Worm (Caenorhabditis elegans): ENCODE data around the gene bus-5.
A peak's percentile ranks its signal among the peaks of the same experiment; 100 is the strongest.

The bus-5 gene

DNA sequence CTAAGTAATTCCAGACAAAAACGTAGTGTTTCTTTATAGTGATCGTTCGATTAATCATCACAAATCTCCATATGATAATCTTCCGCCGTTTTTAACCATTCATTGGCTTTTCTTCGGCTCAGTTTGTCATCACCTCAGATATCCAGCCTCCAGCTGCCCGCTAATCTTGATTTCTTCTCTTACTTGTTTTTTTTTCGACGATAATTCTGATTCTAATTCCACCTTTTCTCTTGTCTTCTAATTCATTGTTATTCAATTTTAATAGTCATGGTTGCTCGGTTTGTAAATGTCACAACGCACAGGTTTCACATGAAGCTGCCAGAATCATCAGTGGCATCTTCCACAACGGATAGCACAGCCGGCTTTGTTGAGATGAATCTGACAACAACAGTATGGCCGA lies 33.4 kb downstream of the bus-5 start, which contains the start of gene F49H12.4:
Gene F49H12.4 (plus strand): TSS at position 301 of the 400 bp plus-strand sequence.
- no peak for TF ChIP-seq mdl-1 (tag; optimal IDR thresholded peaks at IDR 0.05)
- peak; percentile 44 for TF ChIP-seq aha-1 (tag)

DNA sequence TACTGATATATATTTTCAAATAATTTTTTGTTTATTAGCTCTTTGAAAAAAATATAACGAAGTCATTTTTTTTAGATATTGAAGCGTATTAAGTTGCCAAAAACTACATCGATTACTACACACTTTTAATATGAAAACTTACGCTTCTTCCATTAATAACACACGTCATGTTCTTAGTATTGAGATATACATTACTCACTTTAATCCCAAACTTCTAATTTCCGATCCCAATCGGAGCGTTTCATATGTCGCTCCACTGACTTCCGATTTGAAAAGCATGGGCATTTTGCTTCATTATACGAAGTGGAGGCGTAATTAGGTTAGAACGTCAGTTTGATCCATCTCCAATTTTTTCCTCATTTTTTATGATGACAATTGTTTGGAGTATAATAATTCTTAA lies 34.1 kb downstream of the bus-5 start:
- TF ChIP-seq F49E8.2 (tag; optimal IDR thresholded peaks at IDR 0.05; ENCODE audit: borderline replicate concordance) (no peak), aha-1 (tag) (peak; percentile 89), nhr-25 (tag; optimal IDR thresholded peaks at IDR 0.05; ENCODE audit: borderline replicate concordance, insufficient read depth) (no peak), daf-12 (tag; optimal IDR thresholded peaks at IDR 0.05) (no peak), ces-1 (GFP tag; optimal IDR thresholded peaks at IDR 0.05) (no peak)

DNA sequence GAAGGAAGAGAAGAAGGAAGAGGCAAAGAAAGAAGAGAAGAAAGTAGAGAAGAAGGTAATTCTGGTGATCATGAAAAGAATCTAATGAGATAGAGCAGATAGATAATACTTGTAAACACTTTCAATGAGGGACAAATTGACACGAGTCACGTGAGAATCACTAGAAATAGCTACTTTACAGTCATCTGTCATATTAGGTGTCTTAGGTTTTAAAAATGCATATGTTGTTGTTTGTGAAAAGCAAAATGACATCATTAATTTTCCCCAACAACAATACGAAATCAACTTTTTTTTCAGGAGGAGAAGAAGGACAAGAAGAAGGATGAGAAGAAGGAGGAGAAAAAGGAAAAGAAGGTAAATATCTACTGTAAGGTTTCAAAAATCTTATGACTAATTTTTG lies 37.7 kb downstream of the bus-5 start:
- TF ChIP-seq madf-9 (GFP tag; conservative IDR thresholded peaks at IDR 0.05), result no peak
- no peak for TF ChIP-seq dmd-9 (GFP tag; IDR thresholded peaks at IDR 0.05)
- TF ChIP-seq hlh-30 (tag; optimal IDR thresholded peaks at IDR 0.05; ENCODE audit: insufficient read depth), result peak; percentile 30
- TF ChIP-seq unc-62 (GFP tag; optimal IDR thresholded peaks at IDR 0.05 in 1 of 2), result peak in 1 of 2 experiments; percentile 36
- no peak for TF ChIP-seq unc-62 (tag; optimal IDR thresholded peaks at IDR 0.05)
- no peak for TF ChIP-seq nhr-11 (tag; optimal IDR thresholded peaks at IDR 0.05)
- no peak for TF ChIP-seq spr-3 (GFP tag; optimal IDR thresholded peaks at IDR 0.05)

DNA sequence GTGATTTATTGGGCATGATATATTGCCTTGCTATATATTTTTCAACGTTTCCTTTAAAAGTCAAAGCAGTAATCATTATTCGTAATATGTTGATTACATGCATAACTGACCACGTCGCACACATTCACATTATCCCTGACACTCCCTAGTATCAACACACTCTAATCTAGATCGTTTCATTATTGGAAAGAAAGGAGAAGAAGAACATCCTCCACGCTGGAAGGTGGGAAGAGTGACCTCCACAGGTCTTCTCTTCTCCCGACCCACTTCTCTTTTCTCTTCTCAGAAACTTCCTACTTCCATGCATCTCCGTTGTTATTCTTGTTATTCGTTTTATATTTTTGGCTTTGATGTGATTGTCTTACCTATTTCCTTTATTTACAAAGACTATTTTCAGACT lies 38.8 kb downstream of the bus-5 start, which contains the start of gene txdc-12.2:
Gene txdc-12.2 (plus strand): TSS at position 396 of the 400 bp plus-strand sequence.
- TF ChIP-seq ceh-44 (GFP tag; IDR thresholded peaks at IDR 0.05), result no peak
- no peak for TF ChIP-seq unc-130 (GFP tag; optimal IDR thresholded peaks at IDR 0.05)
- no peak for TF ChIP-seq attf-4 (tag; optimal IDR thresholded peaks at IDR 0.05)
- no peak for TF ChIP-seq T20F7.1 (GFP tag; optimal IDR thresholded peaks at IDR 0.05)
- no peak for TF ChIP-seq dmd-8 (GFP tag; IDR thresholded peaks at IDR 0.05)
- TF ChIP-seq dve-1 (tag; optimal IDR thresholded peaks at IDR 0.05; ENCODE audit: insufficient read depth), result no peak
- no peak for TF ChIP-seq lin-29 (GFP tag; IDR thresholded peaks at IDR 0.05)
- peak; percentile 21 for TF ChIP-seq nhr-28 (tag; optimal IDR thresholded peaks at IDR 0.05)
- peak in 1 of 2 experiments; percentile 90 for TF ChIP-seq unc-62 (GFP tag; optimal IDR thresholded peaks at IDR 0.05 in 1 of 2)
- TF ChIP-seq unc-62 (tag; optimal IDR thresholded peaks at IDR 0.05), result no peak
- no peak for TF ChIP-seq arid-1 (GFP tag; conservative IDR thresholded peaks at IDR 0.05)
- no peak for TF ChIP-seq ama-1 (optimal IDR thresholded peaks at IDR 0.05)
- no peak for TF ChIP-seq lir-3 (tag; optimal IDR thresholded peaks at IDR 0.05)
- TF ChIP-seq F49E8.2 (tag; optimal IDR thresholded peaks at IDR 0.05; ENCODE audit: borderline replicate concordance), result no peak
- no peak for TF ChIP-seq ztf-11 (tag; optimal IDR thresholded peaks at IDR 0.05)
- TF ChIP-seq F37D6.2 (tag; optimal IDR thresholded peaks at IDR 0.05), result no peak
- TF ChIP-seq lin-39 (tag; optimal IDR thresholded peaks at IDR 0.05), result no peak
- TF ChIP-seq rbr-2 (tag; optimal IDR thresholded peaks at IDR 0.05), result no peak
- no peak for TF ChIP-seq aha-1 (tag)
- no peak for TF ChIP-seq ZK546.5 (tag; optimal IDR thresholded peaks at IDR 0.05)
- TF ChIP-seq madf-9 (GFP tag; conservative IDR thresholded peaks at IDR 0.05), result no peak
- TF ChIP-seq mdt-29 (GFP tag; IDR thresholded peaks at IDR 0.05), result no peak
- TF ChIP-seq mep-1 (tag; optimal IDR thresholded peaks at IDR 0.05), result no peak
- TF ChIP-seq hlh-30 (tag; optimal IDR thresholded peaks at IDR 0.05; ENCODE audit: insufficient read depth), result peak; percentile 10
- no peak for TF ChIP-seq nhr-111 (GFP tag; optimal IDR thresholded peaks at IDR 0.05)
- no peak for TF ChIP-seq lsy-2 (tag; optimal IDR thresholded peaks at IDR 0.05)
- TF ChIP-seq daf-16 (GFP tag; optimal IDR thresholded peaks at IDR 0.05), result no peak
- TF ChIP-seq daf-16 (tag; optimal IDR thresholded peaks at IDR 0.05), result no peak
- TF ChIP-seq hlh-11 (tag; optimal IDR thresholded peaks at IDR 0.05), result no peak
- no peak for TF ChIP-seq daf-12 (tag; optimal IDR thresholded peaks at IDR 0.05)
- no peak for TF ChIP-seq spr-3 (GFP tag; optimal IDR thresholded peaks at IDR 0.05)
- no peak for TF ChIP-seq ceh-62 (tag; optimal IDR thresholded peaks at IDR 0.05)
- TF ChIP-seq dmd-9 (GFP tag; IDR thresholded peaks at IDR 0.05), result no peak
- no peak for TF ChIP-seq fkh-10 (GFP tag; optimal IDR thresholded peaks at IDR 0.05)
- TF ChIP-seq Y105C5A.15 (GFP tag; IDR thresholded peaks at IDR 0.05), result no peak
- TF ChIP-seq ceh-32 (tag; optimal IDR thresholded peaks at IDR 0.05; ENCODE audit: poor library complexity), result no peak
- TF ChIP-seq tra-1 (GFP tag; IDR thresholded peaks at IDR 0.05), result no peak
- peak; percentile 27 for TF ChIP-seq nhr-25 (tag; optimal IDR thresholded peaks at IDR 0.05; ENCODE audit: borderline replicate concordance, insufficient read depth)
- TF ChIP-seq R02D3.7 (tag; optimal IDR thresholded peaks at IDR 0.05), result no peak
- no peak for TF ChIP-seq lin-38 (GFP tag; IDR thresholded peaks at IDR 0.05)
- TF ChIP-seq mxl-3 (GFP tag; optimal IDR thresholded peaks at IDR 0.05), result peak; percentile 37

Measured in whole organism, L4 larva.